Worm (Caenorhabditis elegans) whole organism, midembryonic: Measurements from ENCODE around the gene T05H4.4.

Experiments used
- T22C8.4 ChIP-seq: fragments of 200-800 bp; sonication (Bioruptor generic); IDR thresholded peaks from 2 replicates; pipeline ENCODE4 v1.3.6; 2022; ENCODE audit warnings: missing genetic modification characterization, missing compliant biosample characterization
- tab-1 ChIP-seq: fragments of 200-800 bp; sonication (Bioruptor generic); IDR thresholded peaks from 2 replicates; pipeline ENCODE4 v1.3.6; 2022; ENCODE audit warnings: missing genetic modification characterization, missing compliant biosample characterization
- ztf-29 ChIP-seq: fragments of 200-800 bp; sonication (Bioruptor generic); IDR thresholded peaks from 2 replicates; pipeline ENCODE4 v1.3.6; 2022; ENCODE audit warnings: missing genetic modification reagents, missing genetic modification characterization, missing compliant biosample characterization

The T05H4.4 gene

DNA sequence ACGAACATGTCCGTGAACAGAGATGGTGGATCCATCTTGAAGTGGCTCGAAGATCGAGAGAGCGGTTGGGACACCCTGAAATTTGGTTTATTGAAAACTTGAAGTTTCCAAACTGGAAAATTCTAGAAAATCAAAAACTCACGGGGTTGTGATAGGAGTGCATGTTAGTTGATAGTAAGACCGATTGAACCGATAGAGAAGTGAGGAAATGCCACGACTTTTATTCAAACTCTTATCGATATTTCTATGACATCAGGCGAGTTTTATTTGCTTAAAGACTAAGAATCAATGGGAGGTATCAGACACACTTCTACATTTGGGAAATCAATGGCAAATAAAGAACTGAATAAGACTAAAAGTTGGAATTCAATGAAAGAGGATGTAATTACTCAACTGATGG lies 50.1 kb downstream of the T05H4.4 start, which contains the start of gene lec-10:
lec-10 (minus strand) TSS at position 272 of the 400 bp plus-strand sequence.
- TF ChIP-seq T22C8.4 (0 out of 2 replicates have a peak, but pooled peaks have one; percentile 12), tab-1 (GFP tag; lab: Robert Waterston, UW) (no peak), ztf-29 (GFP tag; lab: Robert Waterston, UW) (no peak)
